Worm (Caenorhabditis elegans): ENCODE measurements around the gene csn-5.
A peak's percentile ranks its signal among the peaks of the same experiment; 100 is the strongest.

Gene csn-5

DNA sequence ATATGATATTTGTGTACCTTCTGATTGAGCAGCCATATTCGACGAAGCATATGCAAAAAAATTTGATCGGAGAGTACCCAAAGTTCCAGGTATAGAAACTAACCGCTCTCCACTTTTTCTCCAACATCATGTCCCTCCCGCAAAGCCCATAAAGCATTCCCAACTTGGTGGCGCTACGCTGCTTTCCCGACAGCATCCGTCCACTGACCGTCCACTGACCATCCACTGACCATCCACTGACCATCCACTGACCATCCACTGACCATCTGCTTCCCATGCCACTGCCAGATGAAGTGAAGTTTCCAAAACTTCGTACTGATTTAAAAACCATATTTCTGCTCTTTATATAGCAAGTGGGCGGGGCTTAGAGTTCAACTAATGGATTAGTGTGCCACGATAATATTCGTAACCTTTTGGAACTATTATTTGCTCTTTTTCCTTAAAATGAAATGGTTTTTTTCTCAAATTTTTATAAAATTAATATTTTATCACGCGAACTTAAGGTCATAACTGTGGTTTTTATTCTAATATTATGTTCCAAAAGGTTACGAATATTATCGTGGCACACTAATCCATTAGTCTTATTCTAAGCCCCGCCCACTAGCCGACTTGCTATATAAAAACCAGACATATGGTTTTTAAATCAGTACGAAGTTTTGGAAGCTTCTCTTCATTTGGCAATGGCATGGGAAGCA lies 41.2 kb downstream of the csn-5 start, which contains the start of gene C55C3.8:
TSS of gene C55C3.8 (plus strand) at position 645 of the 695 bp plus-strand sequence.
- no peak for TF ChIP-seq tab-1 (GFP tag; IDR thresholded peaks at IDR 0.05)
- no peak for TF ChIP-seq med-1 (GFP tag; optimal IDR thresholded peaks at IDR 0.05; ENCODE audit: insufficient read depth)
- no peak for TF ChIP-seq cog-1 (tag; optimal IDR thresholded peaks at IDR 0.05)
- TF ChIP-seq T22C8.4 (GFP tag; IDR thresholded peaks at IDR 0.05) = no peak
- no peak for TF ChIP-seq flt-1 (GFP tag; IDR thresholded peaks at IDR 0.05)
- no peak for TF ChIP-seq ztf-23 (GFP tag; IDR thresholded peaks at IDR 0.05)
- TF ChIP-seq ref-1 (GFP tag; conservative IDR thresholded peaks at IDR 0.05) = no peak
- TF ChIP-seq klf-2 (GFP tag; conservative IDR thresholded peaks at IDR 0.05) = no peak
- no peak for TF ChIP-seq ztf-29 (GFP tag; IDR thresholded peaks at IDR 0.05)

DNA sequence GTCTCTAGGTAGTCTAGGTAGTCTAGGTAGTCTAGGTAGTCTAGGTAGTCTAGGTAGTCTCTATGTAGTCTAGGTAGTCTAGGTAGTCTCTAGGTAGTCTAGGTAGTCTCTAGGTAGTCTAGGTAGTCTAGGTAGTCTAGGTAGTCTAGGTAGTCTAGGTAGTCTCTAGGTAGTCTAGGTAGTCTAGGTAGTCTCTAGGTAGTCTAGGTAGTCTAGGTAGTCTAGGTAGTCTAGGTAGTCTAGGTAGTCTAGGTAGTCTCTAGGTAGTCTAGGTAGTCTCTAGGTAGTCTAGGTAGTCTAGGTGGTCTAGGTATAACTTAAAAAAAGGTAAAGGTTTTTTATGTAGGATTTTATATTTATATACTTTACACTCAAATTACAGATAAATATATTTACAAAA lies 41.9 kb downstream of the csn-5 start:
- TF ChIP-seq ztf-23 (GFP tag; IDR thresholded peaks at IDR 0.05) (peak; percentile 32; the same call in 1 of the 2 replicates), flt-1 (GFP tag; IDR thresholded peaks at IDR 0.05) (peak; percentile 22; the same call in 1 of the 2 replicates)

DNA sequence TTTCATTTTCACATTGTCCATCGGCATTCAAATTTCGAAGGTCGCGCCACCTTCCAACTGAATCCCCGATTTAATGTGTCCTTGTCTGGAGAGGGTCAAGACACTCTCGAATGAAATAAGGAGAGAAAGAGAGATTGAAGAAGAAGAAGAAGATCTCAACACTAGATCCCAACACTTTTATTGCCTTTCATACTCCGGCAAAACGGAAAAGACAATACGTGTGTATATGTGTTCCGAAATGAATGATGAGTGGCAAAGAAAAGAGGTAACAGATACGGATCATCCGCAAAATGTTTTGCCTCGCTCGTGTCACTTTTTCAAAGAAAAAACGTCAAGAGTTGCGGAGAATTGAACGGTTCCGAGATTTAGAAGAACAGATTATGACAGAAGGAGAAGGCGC lies 51.0 kb downstream of the csn-5 start:
- TF ChIP-seq med-1 (GFP tag; optimal IDR thresholded peaks at IDR 0.05; ENCODE audit: insufficient read depth) = no peak
- TF ChIP-seq klf-2 (GFP tag; conservative IDR thresholded peaks at IDR 0.05) = no peak
- TF ChIP-seq flt-1 (GFP tag; IDR thresholded peaks at IDR 0.05) = no peak
- TF ChIP-seq ref-1 (GFP tag; conservative IDR thresholded peaks at IDR 0.05) = no peak
- no peak for TF ChIP-seq ztf-29 (GFP tag; IDR thresholded peaks at IDR 0.05)
- no peak for TF ChIP-seq tab-1 (GFP tag; IDR thresholded peaks at IDR 0.05)
- TF ChIP-seq cog-1 (tag; optimal IDR thresholded peaks at IDR 0.05) = no peak
- TF ChIP-seq T22C8.4 (GFP tag; IDR thresholded peaks at IDR 0.05) = no peak
- TF ChIP-seq ztf-23 (GFP tag; IDR thresholded peaks at IDR 0.05) = no peak

All from whole organism, midembryonic.